Fruit fly (Drosophila melanogaster) whole organism, embryonic: ENCODE data around the gene Vinc.

ENCODE experiments used
- CG11093 ChIP-seq: fragments of 200-800 bp; sonication (Bioruptor generic); IDR thresholded peaks from 3 replicates; pipeline ENCODE4 v1.3.6; 2022; ENCODE audit warnings: missing biosample characterization, missing genetic modification characterization
- CG11504 ChIP-seq: fragments of 200-800 bp; sonication (Bioruptor generic); optimal IDR thresholded peaks from 3 replicates; lab custom pipeline; 2019; ENCODE audit warnings: missing biosample characterization, mild to moderate bottlenecking, missing genetic modification characterization, moderate library complexity
- CG11696 ChIP-seq: fragments of 200-800 bp; sonication (Bioruptor generic); IDR thresholded peaks from 2 replicates; pipeline ENCODE4 v1.3.6; 2022; ENCODE audit warnings: missing biosample characterization, missing genetic modification characterization
- CG18011 ChIP-seq: fragments of 200-800 bp; sonication (Bioruptor generic); optimal IDR thresholded peaks from 2 replicates; lab custom pipeline; 2017; ENCODE audit warnings: missing biosample characterization, missing genetic modification characterization, mild to moderate bottlenecking, moderate library complexity, missing genotype
- CG1832 ChIP-seq: fragments of 200-800 bp; sonication (Bioruptor generic); optimal IDR thresholded peaks from 2 replicates; lab custom pipeline; 2017; ENCODE audit warnings: missing biosample characterization, mild to moderate bottlenecking, missing genetic modification characterization, inconsistent platforms
- CG18599 ChIP-seq: fragments of 200-800 bp; sonication (Bioruptor generic); optimal IDR thresholded peaks from 3 replicates; lab custom pipeline; 2017; ENCODE audit warnings: missing biosample characterization, missing genetic modification characterization, mild to moderate bottlenecking, moderate library complexity, missing genetic modification reagents
- CG2120 ChIP-seq: fragments of 200-800 bp; sonication (Bioruptor generic); optimal IDR thresholded peaks from 3 replicates; lab custom pipeline; 2016; ENCODE audit warnings: missing biosample characterization, missing genetic modification characterization
- CG2678 ChIP-seq: fragments of 200-800 bp; sonication (Bioruptor generic); optimal IDR thresholded peaks from 3 replicates; lab custom pipeline; 2019; ENCODE audit warnings: missing biosample characterization, mild to moderate bottlenecking, missing genetic modification characterization, moderate library complexity
- CG6689 ChIP-seq: fragments of 200-800 bp; sonication (Bioruptor generic); IDR thresholded peaks from 2 replicates; pipeline ENCODE4 v1.3.6; 2022; ENCODE audit warnings: missing biosample characterization, missing genetic modification characterization
- CG6765 ChIP-seq: fragments of 200-800 bp; sonication (Bioruptor generic); optimal IDR thresholded peaks from 3 replicates; lab custom pipeline; 2017; ENCODE audit warnings: missing biosample characterization, mild to moderate bottlenecking, missing genetic modification characterization
- CG7928 ChIP-seq: fragments of 200-800 bp; sonication (Bioruptor generic); optimal IDR thresholded peaks from 2 replicates; lab custom pipeline; 2017; ENCODE audit warnings: missing biosample characterization, mild to moderate bottlenecking, missing genetic modification characterization
- CG8089 ChIP-seq: fragments of 200-800 bp; sonication (Bioruptor generic); optimal IDR thresholded peaks from 3 replicates; lab custom pipeline; 2016; ENCODE audit warnings: missing biosample characterization, missing genetic modification characterization
- CG8290 ChIP-seq, 3 experiments: fragments of 200-800 bp; sonication (Bioruptor generic); optimal IDR thresholded peaks; 2 replicates each; lab custom pipeline; 2016 to 2019; ENCODE audit warnings: missing biosample characterization in 3 of 3, missing genetic modification characterization in 3 of 3, mild to moderate bottlenecking in 2 of 3, moderate library complexity in 1 of 3
- CG9727 ChIP-seq: fragments of 200-800 bp; sonication (Bioruptor generic); optimal IDR thresholded peaks from 3 replicates; lab custom pipeline; 2017; ENCODE audit warnings: missing biosample characterization, mild to moderate bottlenecking, missing genetic modification characterization
- CTCF ChIP-seq: fragments of 200-800 bp; sonication (Bioruptor generic); optimal IDR thresholded peaks from 2 replicates; lab custom pipeline; 2017; ENCODE audit warnings: missing biosample characterization, mild to moderate bottlenecking, missing genetic modification characterization, moderate library complexity
- CkIIα-i1 ChIP-seq: fragments of 200-800 bp; sonication (Bioruptor generic); IDR thresholded peaks from 2 replicates; pipeline ENCODE4 v1.3.6; 2022; ENCODE audit warnings: missing biosample characterization, missing genetic modification characterization
- Dbx ChIP-seq: fragments of 200-800 bp; sonication (Bioruptor generic); IDR thresholded peaks from 3 replicates; pipeline ENCODE4 v1.3.6; 2022; ENCODE audit warnings: missing biosample characterization, missing genetic modification characterization
- Drgx ChIP-seq: fragments of 200-800 bp; sonication (Bioruptor generic); IDR thresholded peaks from 2 replicates; pipeline ENCODE4 v1.3.6; 2022; ENCODE audit warnings: missing biosample characterization, missing genetic modification characterization
- Ets65A ChIP-seq: fragments of 200-800 bp; sonication (Bioruptor generic); peaks from one replicate; lab custom pipeline; 2016; ENCODE audit warnings: missing biosample characterization, missing genetic modification characterization
- Ets97D ChIP-seq: fragments of 200-800 bp; sonication (Bioruptor generic); optimal IDR thresholded peaks from 3 replicates; lab custom pipeline; 2016; ENCODE audit warnings: missing biosample characterization, missing genetic modification characterization
- Fer1 ChIP-seq: fragments of 200-800 bp; sonication (Bioruptor generic); optimal IDR thresholded peaks from 2 replicates; lab custom pipeline; 2017; ENCODE audit warnings: missing biosample characterization, mild to moderate bottlenecking, missing genetic modification characterization
- Fer3 ChIP-seq: fragments of 200-800 bp; sonication (Bioruptor generic); optimal IDR thresholded peaks from 2 replicates; lab custom pipeline; 2018; ENCODE audit warnings: missing biosample characterization, mild to moderate bottlenecking, missing genetic modification characterization, moderate library complexity
- Hmr ChIP-seq: fragments of 200-800 bp; sonication (Bioruptor generic); optimal IDR thresholded peaks from 3 replicates; lab custom pipeline; 2017; ENCODE audit warnings: mild to moderate bottlenecking, missing biosample characterization, missing genetic modification reagents, missing genetic modification characterization
- Hr51 ChIP-seq, 2 experiments: fragments of 200-800 bp; sonication (Bioruptor generic); optimal IDR thresholded peaks; 2 replicates in 1 of 2; 3 replicates in 1 of 2; lab custom pipeline; 2016 to 2018; ENCODE audit warnings: missing biosample characterization in 2 of 2, missing genetic modification characterization in 2 of 2, mild to moderate bottlenecking in 1 of 2, moderate library complexity in 1 of 2
- Mad ChIP-seq: fragments of 200-800 bp; sonication (Bioruptor generic); optimal IDR thresholded peaks from 2 replicates; lab custom pipeline; 2016; ENCODE audit warnings: missing biosample characterization, missing genetic modification characterization
- Med ChIP-seq: fragments of 200-800 bp; sonication (Bioruptor generic); peaks from one replicate; lab custom pipeline; 2016; ENCODE audit warnings: missing biosample characterization, missing genetic modification characterization, mild to moderate bottlenecking, inconsistent platforms, moderate library complexity
- Myb ChIP-seq: fragments of 200-800 bp; sonication (Bioruptor generic); optimal IDR thresholded peaks from 2 replicates; lab custom pipeline; 2016; ENCODE audit warnings: missing biosample characterization, missing genetic modification characterization
- Tbp ChIP-seq: fragments of >200 bp; optimal IDR thresholded peaks from 2 replicates; lab custom pipeline; 2018; ENCODE audit warnings: missing biosample characterization, missing genetic modification characterization
- Trl ChIP-seq, 3 experiments: fragments of >200 bp in 2 of 3; fragments of 200-800 bp in 1 of 3; sonication (Bioruptor generic) in 1 of 3; optimal IDR thresholded peaks; 2 replicates in 1 of 3; 3 replicates in 2 of 3; lab custom pipeline; 2016 to 2017; ENCODE audit warnings: missing biosample characterization in 1 of 3, missing genetic modification characterization in 1 of 3
- Usf ChIP-seq: fragments of 200-800 bp; sonication (Bioruptor generic); optimal IDR thresholded peaks from 2 replicates; lab custom pipeline; 2017; ENCODE audit warnings: missing genotype, missing biosample characterization, missing genetic modification characterization
- ase ChIP-seq: fragments of 200-800 bp; sonication (Bioruptor generic); IDR thresholded peaks from 3 replicates; pipeline ENCODE4 v1.3.6; 2022; ENCODE audit warnings: missing biosample characterization, missing genetic modification characterization
- cg ChIP-seq: fragments of 200-800 bp; sonication (Bioruptor generic); optimal IDR thresholded peaks from 3 replicates; lab custom pipeline; 2019; ENCODE audit warnings: missing biosample characterization, mild to moderate bottlenecking, missing genetic modification characterization, moderate library complexity
- chm ChIP-seq: fragments of 200-800 bp; sonication (Bioruptor generic); IDR thresholded peaks from 2 replicates; pipeline ENCODE4 v1.3.6; 2022; ENCODE audit warnings: missing biosample characterization, missing genetic modification characterization
- crc ChIP-seq: fragments of 200-800 bp; sonication (Bioruptor generic); optimal IDR thresholded peaks from 2 replicates; lab custom pipeline; 2016; ENCODE audit warnings: missing biosample characterization, missing genetic modification characterization
- dysf ChIP-seq: fragments of 200-800 bp; sonication (Bioruptor generic); IDR thresholded peaks from 3 replicates; pipeline ENCODE4 v1.3.6; 2022; ENCODE audit warnings: missing biosample characterization, missing genetic modification characterization
- grau ChIP-seq: fragments of 200-800 bp; optimal IDR thresholded peaks from 3 replicates; lab custom pipeline; 2019; ENCODE audit warnings: missing biosample characterization, mild to moderate bottlenecking, missing genetic modification characterization, moderate library complexity
- ham ChIP-seq: fragments of 200-800 bp; sonication (Bioruptor generic); IDR thresholded peaks from 2 replicates; pipeline ENCODE4 v1.3.6; 2022; ENCODE audit warnings: missing biosample characterization, missing genetic modification characterization
- lab ChIP-seq: fragments of 200-800 bp; sonication (Bioruptor generic); optimal IDR thresholded peaks from 3 replicates; lab custom pipeline; 2017; ENCODE audit warnings: missing biosample characterization, missing genetic modification characterization, mild to moderate bottlenecking, moderate library complexity, missing genetic modification reagents
- mld ChIP-seq: fragments of 200-800 bp; sonication (Bioruptor generic); IDR thresholded peaks from 3 replicates; pipeline ENCODE4 v1.3.6; 2022; ENCODE audit warnings: missing biosample characterization, missing genetic modification characterization; ENCODE audit not compliant: partially characterized antibody
- nom ChIP-seq: fragments of 200-800 bp; sonication (Bioruptor generic); optimal IDR thresholded peaks from 2 replicates; lab custom pipeline; 2017; ENCODE audit warnings: missing biosample characterization, missing genetic modification characterization, mild to moderate bottlenecking, moderate library complexity, missing genetic modification reagents
- rib ChIP-seq: fragments of 200-800 bp; sonication (Bioruptor generic); IDR thresholded peaks from 2 replicates; pipeline ENCODE4 v1.3.6; 2022; ENCODE audit warnings: missing biosample characterization, missing genetic modification characterization
- row ChIP-seq: fragments of 200-800 bp; sonication (Bioruptor generic); IDR thresholded peaks from 3 replicates; pipeline ENCODE4 v1.3.6; 2022; ENCODE audit warnings: missing biosample characterization, missing genetic modification characterization
- salm ChIP-seq: fragments of 200-800 bp; sonication (Bioruptor generic); optimal IDR thresholded peaks from 2 replicates; lab custom pipeline; 2018; ENCODE audit warnings: missing biosample characterization, mild to moderate bottlenecking, missing genetic modification characterization
- sens ChIP-seq: fragments of 200-800 bp; sonication (Bioruptor generic); peaks from one replicate; lab custom pipeline; 2016; ENCODE audit warnings: missing biosample characterization, missing genetic modification characterization
- sr ChIP-seq: fragments of 200-800 bp; sonication (Bioruptor generic); IDR thresholded peaks from 3 replicates; pipeline ENCODE4 v1.3.6; 2022; ENCODE audit warnings: missing biosample characterization, missing genetic modification characterization
- unpg ChIP-seq: fragments of 200-800 bp; sonication (Bioruptor generic); optimal IDR thresholded peaks from 3 replicates; lab custom pipeline; 2018; ENCODE audit warnings: missing biosample characterization, mild to moderate bottlenecking, missing genetic modification characterization, moderate library complexity
- yki ChIP-seq: fragments of >200 bp; optimal IDR thresholded peaks from 3 replicates; lab custom pipeline; 2018

The Vinc gene

dm6 chrX:2258602-2259233, 36.4 kb upstream of the Vinc start:
- 0 out of 2 replicates have a peak, but pooled peaks have one; percentile 20 for TF ChIP-seq chm
- TF ChIP-seq sens (GFP tag; lab: Kevin White, UChicago) = peak; percentile 21
- TF ChIP-seq salm (tag; lab: Kevin White, UChicago) = no peak
- peak; percentile 0 for TF ChIP-seq CG2678
- peak; percentile 43; the same call in 1 of the 2 replicates for TF ChIP-seq CG11696 (GFP tag; lab: Robert Waterston, UW)
- peak; percentile 6 for TF ChIP-seq unpg (GFP tag; lab: Kevin White, UChicago)
- peak; percentile 35 for TF ChIP-seq nom
- TF ChIP-seq dysf (GFP tag; lab: Robert Waterston, UW) = 0 out of 3 replicates have a peak, but pooled peaks have one; percentile 25
- TF ChIP-seq Tbp (GFP tag; lab: Kevin White, UChicago) = no peak
- TF ChIP-seq Usf (GFP tag; lab: Kevin White, UChicago) = no peak
- TF ChIP-seq CTCF (GFP tag; lab: Kevin White, UChicago) = peak; percentile 84
- peak; percentile 18 for TF ChIP-seq Fer1 (GFP tag; lab: Kevin White, UChicago)
- no peak for TF ChIP-seq CG18011
- no peak for TF ChIP-seq CG6689 (GFP tag; lab: Robert Waterston, UW)
- peak; percentile 54 for TF ChIP-seq Ets97D
- TF ChIP-seq CG18599 (GFP tag; lab: Kevin White, UChicago) = peak; percentile 56
- peak; percentile 41; the same call in 1 of the 2 replicates for TF ChIP-seq Drgx (GFP tag; lab: Robert Waterston, UW)
- TF ChIP-seq CG9727 (GFP tag; lab: Kevin White, UChicago) = peak; percentile 4
- no peak for TF ChIP-seq CG8290 (GFP tag; optimal IDR thresholded peaks at IDR 0.05; lab: Kevin White, UChicago)
- TF ChIP-seq CG8290 (tag; optimal IDR thresholded peaks at IDR 0.05; lab: Kevin White, UChicago) = peak in 1 of 2 experiments; percentile 28
- TF ChIP-seq CkIIα-i1 (GFP tag; lab: Robert Waterston, UW) = no peak
- TF ChIP-seq CG8089 (GFP tag; lab: Kevin White, UChicago) = no peak
- peak in 1 of 2 experiments; percentile 8 for TF ChIP-seq Hr51 (GFP tag; optimal IDR thresholded peaks at IDR 0.05; lab: Kevin White, UChicago)
- TF ChIP-seq CG6765 (GFP tag; lab: Kevin White, UChicago) = peak; percentile 2
- TF ChIP-seq lab (GFP tag; lab: Kevin White, UChicago) = peak; percentile 56
- no peak for TF ChIP-seq mld (GFP tag; lab: Robert Waterston, UW)
- TF ChIP-seq cg (GFP tag; lab: Kevin White, UChicago) = peak; percentile 9
- TF ChIP-seq CG11504 (tag; lab: Kevin White, UChicago) = peak; percentile 7
- TF ChIP-seq Myb = peak; percentile 29
- TF ChIP-seq Hmr (GFP tag; lab: Kevin White, UChicago) = peak; percentile 38
- peak; percentile 48 for TF ChIP-seq Ets65A (GFP tag; lab: Kevin White, UChicago)
- TF ChIP-seq CG2120 = peak; percentile 20
- peak; percentile 15; the same call in 2 of the 3 replicates for TF ChIP-seq row

dm6 chrX:2255035-2255434, 32.7 kb upstream of the Vinc start:
- no peak for TF ChIP-seq crc (GFP tag; lab: Kevin White, UChicago)
- no peak for TF ChIP-seq Dbx (GFP tag; lab: Robert Waterston, UW)
- TF ChIP-seq CG7928 (GFP tag; lab: Kevin White, UChicago) = no peak
- no peak for TF ChIP-seq grau (tag; lab: Kevin White, UChicago)
- TF ChIP-seq yki (lab: Kevin White, UChicago) = peak; percentile 38
- no peak for TF ChIP-seq ham (GFP tag; lab: Robert Waterston, UW)
- TF ChIP-seq Med (GFP tag; lab: Kevin White, UChicago) = peak; percentile 29
- peak; percentile 70 for TF ChIP-seq CG1832 (GFP tag; lab: Kevin White, UChicago)
- no peak for TF ChIP-seq Mad (GFP tag; lab: Kevin White, UChicago)
- no peak for TF ChIP-seq CG11093 (GFP tag; lab: Robert Waterston, UW)
- no peak for TF ChIP-seq ase (GFP tag; lab: Robert Waterston, UW)
- TF ChIP-seq Fer3 (tag; lab: Kevin White, UChicago) = no peak
- no peak for TF ChIP-seq sr (GFP tag; lab: Robert Waterston, UW)
- TF ChIP-seq rib (GFP tag; lab: Robert Waterston, UW) = no peak
- TF ChIP-seq Trl (optimal IDR thresholded peaks at IDR 0.05; lab: Kevin White, UChicago) = peak; percentile 71 to 95
- TF ChIP-seq Trl (GFP tag; optimal IDR thresholded peaks at IDR 0.05; lab: Kevin White, UChicago) = no peak
- TF ChIP-seq, all 482 proteins: peak for 4
